Fruit fly (Drosophila melanogaster) whole organism, pupa: ENCODE data around the gene Glys.

Experiments
- CG10348 ChIP-seq: fragments of 200-800 bp; sonication (Bioruptor generic); IDR thresholded peaks from 2 replicates; pipeline ENCODE4 v1.3.6; 2022; ENCODE audit warnings: missing biosample characterization, missing genetic modification characterization
- CG12605 ChIP-seq: fragments of 200-800 bp; sonication (Bioruptor generic); IDR thresholded peaks from 2 replicates; pipeline ENCODE4 v1.3.6; 2022; ENCODE audit warnings: missing biosample characterization, missing genetic modification characterization
- CG13204 ChIP-seq: fragments of 200-800 bp; sonication (Bioruptor generic); optimal IDR thresholded peaks from 2 replicates; lab custom pipeline; 2018; ENCODE audit warnings: missing biosample characterization, mild to moderate bottlenecking, missing genetic modification characterization, moderate library complexity
- CG14655 ChIP-seq: fragments of 200-800 bp; sonication (Bioruptor generic); optimal IDR thresholded peaks from 3 replicates; lab custom pipeline; 2017; ENCODE audit warnings: mild to moderate bottlenecking, missing biosample characterization, missing genetic modification reagents, missing genetic modification characterization
- CG15710 ChIP-seq: fragments of 200-800 bp; sonication (Bioruptor generic); optimal IDR thresholded peaks from 2 replicates; lab custom pipeline; 2018; ENCODE audit warnings: missing biosample characterization, mild to moderate bottlenecking, missing genetic modification characterization, moderate library complexity
- CG17806 ChIP-seq: fragments of 200-800 bp; sonication (Bioruptor generic); optimal IDR thresholded peaks from 2 replicates; lab custom pipeline; 2018; ENCODE audit warnings: missing biosample characterization, mild to moderate bottlenecking, missing genetic modification characterization, moderate library complexity
- CG32121 ChIP-seq: fragments of 200-800 bp; sonication (Bioruptor generic); IDR thresholded peaks from 2 replicates; pipeline ENCODE4 v1.3.6; 2022; ENCODE audit warnings: missing biosample characterization, missing genetic modification characterization
- CG34367 ChIP-seq: fragments of 200-800 bp; sonication (Bioruptor generic); optimal IDR thresholded peaks from 2 replicates; lab custom pipeline; 2018; ENCODE audit warnings: missing biosample characterization, mild to moderate bottlenecking, missing genetic modification characterization
- CG4496 ChIP-seq: fragments of 200-800 bp; sonication (Bioruptor generic); IDR thresholded peaks from 3 replicates; pipeline ENCODE4 v1.3.6; 2022; ENCODE audit warnings: missing biosample characterization, missing genetic modification characterization
- CG8159 ChIP-seq: fragments of 200-800 bp; sonication (Bioruptor generic); optimal IDR thresholded peaks from 3 replicates; lab custom pipeline; 2018; ENCODE audit warnings: missing biosample characterization, mild to moderate bottlenecking, missing genetic modification characterization, moderate library complexity
- CG8301 ChIP-seq: fragments of 200-800 bp; sonication (Bioruptor generic); optimal IDR thresholded peaks from 2 replicates; lab custom pipeline; 2018; ENCODE audit warnings: missing biosample characterization, mild to moderate bottlenecking, missing genetic modification characterization
- CG9948 ChIP-seq: fragments of 200-800 bp; sonication (Bioruptor generic); optimal IDR thresholded peaks from 2 replicates; lab custom pipeline; 2018; ENCODE audit warnings: missing biosample characterization, mild to moderate bottlenecking, missing genetic modification characterization, moderate library complexity
- D1 ChIP-seq: fragments of 200-800 bp; sonication (Bioruptor generic); optimal IDR thresholded peaks from 2 replicates; lab custom pipeline; 2018; ENCODE audit warnings: missing biosample characterization, mild to moderate bottlenecking, missing genetic modification characterization, moderate library complexity
- EcR ChIP-seq: fragments of 200-800 bp; sonication (Bioruptor generic); optimal IDR thresholded peaks from 3 replicates; lab custom pipeline; 2019; ENCODE audit warnings: missing biosample characterization, missing genetic modification characterization, mild to moderate bottlenecking, moderate library complexity, missing genetic modification reagents
- Ets98B ChIP-seq: fragments of 200-800 bp; sonication (Bioruptor generic); IDR thresholded peaks from 2 replicates; pipeline ENCODE4 v1.3.6; 2022; ENCODE audit warnings: missing biosample characterization, missing genetic modification characterization
- Pif1A ChIP-seq: fragments of 200-800 bp; sonication (Bioruptor generic); optimal IDR thresholded peaks from 3 replicates; lab custom pipeline; 2016; ENCODE audit warnings: missing biosample characterization, missing genetic modification characterization
- Pif1B ChIP-seq: fragments of 200-800 bp; sonication (Bioruptor generic); optimal IDR thresholded peaks from 3 replicates; lab custom pipeline; 2016; ENCODE audit warnings: missing biosample characterization, missing genetic modification characterization
- Snoo ChIP-seq: fragments of 200-800 bp; sonication (Bioruptor generic); optimal IDR thresholded peaks from 3 replicates; lab custom pipeline; 2017; ENCODE audit warnings: missing biosample characterization, mild to moderate bottlenecking, missing genetic modification characterization, inconsistent platforms
- fd96Ca ChIP-seq: fragments of 200-800 bp; sonication (Bioruptor generic); IDR thresholded peaks from 3 replicates; pipeline ENCODE4 v1.3.6; 2022; ENCODE audit warnings: missing biosample characterization, missing genetic modification characterization
- gl ChIP-seq: fragments of 200-800 bp; sonication (Bioruptor generic); optimal IDR thresholded peaks from 2 replicates; lab custom pipeline; 2018; ENCODE audit warnings: missing biosample characterization, mild to moderate bottlenecking, missing genetic modification characterization
- rn ChIP-seq: fragments of 200-800 bp; sonication (Bioruptor generic); IDR thresholded peaks from 2 replicates; pipeline ENCODE4 v1.3.6; 2022; ENCODE audit warnings: missing biosample characterization, missing genetic modification characterization

Gene Glys

dm6 chr3R:15147038-15147744 is at the start of gene Glys:
Gene Glys (minus strand): TSS chr3R:15147531.
- TF ChIP-seq D1 (tag; lab: Kevin White, UChicago) (no peak), CG13204 (GFP tag; lab: Kevin White, UChicago) (no peak), gl (tag; lab: Kevin White, UChicago) (peak; percentile 78), CG14655 (GFP tag; lab: Kevin White, UChicago) (peak; percentile 67), CG10348 (no peak), Pif1B (GFP tag; lab: Kevin White, UChicago) (peak; percentile 73), CG17806 (tag; lab: Kevin White, UChicago) (peak; percentile 44), CG8301 (peak; percentile 63), Pif1A (peak; percentile 80), EcR (peak; percentile 20), CG4496 (GFP tag; lab: Robert Waterston, UW) (peak; percentile 84), CG15710 (tag; lab: Kevin White, UChicago) (peak; percentile 45), CG32121 (peak; percentile 73; the same call in 1 of the 2 replicates), rn (GFP tag; lab: Robert Waterston, UW) (no peak), Snoo (tag; lab: Kevin White, UChicago) (peak; percentile 57), CG34367 (tag; lab: Kevin White, UChicago) (peak; percentile 63), Ets98B (GFP tag; lab: Robert Waterston, UW) (peak; percentile 81), CG12605 (peak; percentile 87), fd96Ca (GFP tag; lab: Robert Waterston, UW) (peak; percentile 84), CG9948 (tag; lab: Kevin White, UChicago) (no peak), CG8159 (peak; percentile 53)

- TF ChIP-seq EcR (no peak), rn (GFP tag; lab: Robert Waterston, UW) (no peak), CG32121 (peak; percentile 44; the same call in 1 of the 2 replicates), CG14655 (GFP tag; lab: Kevin White, UChicago) (no peak), gl (tag; lab: Kevin White, UChicago) (no peak), Pif1A (peak; percentile 10), Ets98B (GFP tag; lab: Robert Waterston, UW) (no peak; the same call in none of the 2 replicates), CG15710 (tag; lab: Kevin White, UChicago) (peak; percentile 43), CG8301 (peak; percentile 29), Snoo (tag; lab: Kevin White, UChicago) (no peak), CG17806 (tag; lab: Kevin White, UChicago) (peak; percentile 50), CG9948 (tag; lab: Kevin White, UChicago) (no peak), CG8159 (peak; percentile 58), D1 (tag; lab: Kevin White, UChicago) (no peak), CG12605 (0 out of 2 replicates have a peak, but pooled peaks have one; percentile 23), Pif1B (GFP tag; lab: Kevin White, UChicago) (no peak), CG34367 (tag; lab: Kevin White, UChicago) (peak; percentile 30), CG4496 (GFP tag; lab: Robert Waterston, UW) (peak; percentile 69), fd96Ca (GFP tag; lab: Robert Waterston, UW) (0 out of 3 replicates have a peak, but pooled peaks have one; percentile 40)
Observed at dm6 chr3R:15196134-15197034, 49.1 kb upstream of the Glys start, which contains the start of the genes Kpc1 and CG42542. Gene Kpc1 (minus strand): TSS chr3R:15196210. Gene CG42542 (plus strand): TSS chr3R:15196598.

dm6 chr3R:15181467-15181866 is 34.1 kb upstream of the Glys start, which contains the start of gene Mf:
Gene Mf (minus strand): TSS chr3R:15181510.
- no peak for TF ChIP-seq CG34367 (tag; lab: Kevin White, UChicago)
- TF ChIP-seq D1 (tag; lab: Kevin White, UChicago): no peak
- TF ChIP-seq Pif1B (GFP tag; lab: Kevin White, UChicago): no peak
- no peak for TF ChIP-seq CG8159
- TF ChIP-seq CG8301: no peak
- TF ChIP-seq CG13204 (GFP tag; lab: Kevin White, UChicago): no peak

dm6 chr3R:15177230-15177629 is 29.9 kb upstream of the Glys start:
- TF ChIP-seq CG13204 (GFP tag; lab: Kevin White, UChicago) (no peak), CG32121 (0 out of 2 replicates have a peak, but pooled peaks have one; percentile 28)
- TF ChIP-seq, all 21 proteins: peak for 1

- no peak for TF ChIP-seq gl (tag; lab: Kevin White, UChicago)
- TF ChIP-seq EcR: no peak
- TF ChIP-seq Ets98B (GFP tag; lab: Robert Waterston, UW): peak; percentile 32; the same call in 1 of the 2 replicates
- peak; percentile 61; the same call in 1 of the 3 replicates for TF ChIP-seq CG4496 (GFP tag; lab: Robert Waterston, UW)
Observed at dm6 chr3R:15149772-15150512, 2.6 kb upstream of the Glys start, which contains the start of gene Gyc88E. Gene Gyc88E (plus strand): TSS chr3R:15150375.
